Worm (Caenorhabditis elegans) whole organism, L3 larva: ENCODE data around the gene str-209.

ENCODE experiments used
- egl-27 ChIP-seq: sonication (generic microtip); optimal IDR thresholded peaks from 4 replicates; lab custom pipeline; 2017; ENCODE audit warnings: missing biosample characterization, missing genetic modification reagents, missing genetic modification characterization
- elt-1 ChIP-seq: fragments of 150-350 bp; optimal IDR thresholded peaks from 2 replicates; lab custom pipeline; 2014; ENCODE audit warnings: missing biosample characterization, missing genetic modification characterization
- lin-15B ChIP-seq: fragments of 150-350 bp; optimal IDR thresholded peaks from 2 replicates; lab custom pipeline; 2014; ENCODE audit warnings: missing biosample characterization, missing genetic modification characterization
- mml-1 ChIP-seq: fragments of 150-350 bp; sonication (generic microtip); optimal IDR thresholded peaks from 3 replicates; lab custom pipeline; 2014; ENCODE audit warnings: missing biosample characterization, missing genetic modification characterization
- nhr-23 ChIP-seq: fragments of 150-350 bp; optimal IDR thresholded peaks from 2 replicates; lab custom pipeline; 2014; ENCODE audit warnings: missing biosample characterization, missing genetic modification reagents, missing genetic modification characterization
- nhr-237 ChIP-seq: fragments of 150-350 bp; optimal IDR thresholded peaks from 2 replicates; lab custom pipeline; 2014; ENCODE audit warnings: missing biosample characterization, missing genetic modification characterization
- pha-4 ChIP-seq: fragments of 150-350 bp; optimal IDR thresholded peaks from 2 replicates; lab custom pipeline; 2014; ENCODE audit warnings: missing biosample characterization, missing genetic modification reagents, missing genetic modification characterization

DNA sequence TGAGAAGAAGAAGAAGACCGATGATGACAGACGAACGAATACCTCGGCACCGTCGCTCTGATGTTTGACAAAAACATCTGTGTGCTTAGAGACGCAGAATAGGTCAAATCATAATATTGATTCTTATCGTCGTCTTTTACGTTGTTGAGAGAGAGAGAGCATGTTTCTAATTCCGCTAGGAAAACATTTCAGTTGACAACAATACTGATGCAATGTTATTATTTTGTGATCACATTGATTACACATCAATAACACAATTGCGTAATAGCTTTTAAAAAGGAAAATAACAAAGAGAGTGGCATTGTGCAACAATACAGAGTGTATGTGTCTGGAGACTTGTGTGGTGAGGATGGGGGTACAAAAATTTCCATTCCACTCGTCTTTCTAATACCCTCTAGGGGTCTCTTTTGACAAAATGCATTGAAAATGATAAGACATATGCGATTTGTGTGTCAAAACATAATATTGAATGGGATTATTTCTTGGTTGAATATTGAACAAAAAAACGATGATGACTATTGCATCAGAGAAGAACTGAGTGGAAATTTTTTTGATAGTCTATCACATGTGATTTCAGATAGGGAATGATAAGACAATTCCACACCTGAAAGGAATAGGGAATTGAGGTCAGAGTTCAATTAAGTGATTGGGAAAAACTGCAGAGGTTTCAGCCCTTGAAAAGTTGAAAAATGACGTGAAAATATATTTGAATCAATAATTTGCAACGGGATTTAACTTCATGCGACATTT is 16.1 kb downstream of the str-209 start:
- TF ChIP-seq nhr-237 (tag; lab: Kevin White, UChicago) (no peak), mml-1 (tag; lab: Kevin White, UChicago) (no peak), nhr-23 (tag; lab: Kevin White, UChicago) (no peak), pha-4 (peak; percentile 78), lin-15B (tag; lab: Kevin White, UChicago) (no peak), egl-27 (no peak), elt-1 (tag; lab: Kevin White, UChicago) (no peak)
